Worm (Caenorhabditis elegans) whole organism, young adult: ENCODE measurements around the gene F10E9.1.

Experiments
- F39B2.1 ChIP-seq: fragments of 200-800 bp; sonication (Bioruptor generic); IDR thresholded peaks from 2 replicates; pipeline ENCODE4 v1.3.6; 2022; ENCODE audit warnings: missing genetic modification reagents, missing genetic modification characterization, missing compliant biosample characterization
- F52B5.7 ChIP-seq: sonication (generic microtip); optimal IDR thresholded peaks from 2 replicates; lab custom pipeline; 2016; ENCODE audit warnings: mild to moderate bottlenecking, missing genetic modification characterization, missing compliant biosample characterization
- Y53G8AR.9 ChIP-seq: fragments of 200-800 bp; sonication (Bioruptor generic); conservative IDR thresholded peaks from 2 replicates; pipeline ENCODE4 v1.3.6; 2022; ENCODE audit warnings: missing genetic modification reagents, missing genetic modification characterization, missing compliant biosample characterization
- ama-1 ChIP-seq, 3 experiments: fragments of 150-350 bp in 1 of 3; sonication (generic microtip) in 2 of 3; optimal IDR thresholded peaks; 2 replicates each; lab custom pipeline; 2014 to 2018; ENCODE audit warnings: missing biosample characterization in 2 of 3, missing genetic modification characterization in 2 of 3, missing genetic modification reagents in 2 of 3
- hmg-1.2 ChIP-seq: fragments of 200-800 bp; sonication (Bioruptor generic); IDR thresholded peaks from 2 replicates; pipeline ENCODE4 v1.3.6; 2022; ENCODE audit warnings: missing genetic modification reagents, missing genetic modification characterization, missing compliant biosample characterization
- lin-40 ChIP-seq: sonication (generic microtip); optimal IDR thresholded peaks from 2 replicates; lab custom pipeline; 2016; ENCODE audit warnings: missing genetic modification characterization, mild to moderate bottlenecking, missing compliant biosample characterization, missing genotype, missing genetic modification reagents
- lsl-1 ChIP-seq: fragments of 200-800 bp; sonication (Bioruptor generic); optimal IDR thresholded peaks from 2 replicates; lab custom pipeline; 2018; ENCODE audit warnings: mild to moderate bottlenecking, missing genetic modification characterization, moderate library complexity, missing compliant biosample characterization
- pbrm-1 ChIP-seq: fragments of 200-800 bp; sonication (Bioruptor generic); IDR thresholded peaks from 2 replicates; pipeline ENCODE4 v1.3.6; 2022; ENCODE audit warnings: missing genetic modification reagents, missing genetic modification characterization, missing compliant biosample characterization
- rcor-1 ChIP-seq: fragments of 200-800 bp; sonication (Bioruptor generic); IDR thresholded peaks from 2 replicates; pipeline ENCODE4 v1.3.6; 2022; ENCODE audit warnings: missing genetic modification reagents, missing genetic modification characterization, missing compliant biosample characterization
- unc-62 ChIP-seq: fragments of 150-350 bp; optimal IDR thresholded peaks from 2 replicates; lab custom pipeline; 2014; ENCODE audit warnings: missing biosample characterization, missing genetic modification reagents, missing genetic modification characterization
- ztf-25 ChIP-seq: fragments of 200-800 bp; sonication (Bioruptor generic); IDR thresholded peaks from 2 replicates; pipeline ENCODE4 v1.3.6; 2022; ENCODE audit warnings: missing genetic modification reagents, missing genetic modification characterization, missing compliant biosample characterization

DNA sequence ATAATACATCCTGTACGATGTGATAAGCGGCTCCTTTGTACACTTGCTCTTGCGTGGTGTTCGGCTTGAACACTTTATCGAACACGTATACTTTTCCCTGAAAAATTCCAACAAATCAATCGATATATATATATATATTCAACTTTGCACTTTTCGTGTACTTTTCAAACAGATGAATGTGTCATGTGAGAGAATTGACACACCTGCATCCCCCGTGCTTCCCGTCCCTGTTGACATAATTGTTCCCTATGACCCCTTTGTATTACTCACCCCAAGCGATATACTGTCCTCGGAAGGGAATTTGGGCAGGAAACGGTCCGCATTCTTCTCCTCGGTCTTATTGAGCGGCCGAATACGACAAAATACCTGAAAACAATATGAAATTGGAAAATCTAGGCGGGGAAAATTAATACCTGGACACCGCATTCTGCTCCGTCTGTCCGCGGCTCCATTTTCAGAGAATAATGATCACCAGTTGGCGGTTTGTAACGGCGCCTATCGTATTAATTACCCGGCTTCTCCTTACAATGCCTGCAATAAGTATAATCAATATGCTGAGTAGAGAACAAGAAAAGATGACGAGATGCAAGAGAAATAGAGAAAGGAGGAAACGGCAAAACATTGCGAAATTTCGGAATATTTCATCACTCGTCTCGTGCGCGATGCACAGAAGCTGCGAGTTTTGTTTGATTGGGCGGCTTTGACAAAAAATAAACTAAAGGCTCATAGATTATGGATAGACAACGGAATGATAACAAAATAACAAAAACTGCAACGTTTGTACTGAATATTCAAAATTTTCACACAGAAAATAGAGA is 31.9 kb downstream of the F10E9.1 start, which contains the start of gene unc-116:
- TF ChIP-seq pbrm-1 (GFP tag; lab: Robert Waterston, UW) (no peak), Y53G8AR.9 (GFP tag; lab: Robert Waterston, UW) (no peak), rcor-1 (no peak), hmg-1.2 (GFP tag; lab: Robert Waterston, UW) (peak; percentile 34; the same call in 1 of the 2 replicates), ama-1 (optimal IDR thresholded peaks at IDR 0.05; lab: Kevin White, UChicago) (no peak), ama-1 (GFP tag; optimal IDR thresholded peaks at IDR 0.05; lab: Kevin White, UChicago) (no peak), unc-62 (GFP tag; lab: Kevin White, UChicago) (no peak), F39B2.1 (GFP tag; lab: Robert Waterston, UW) (no peak), ztf-25 (GFP tag; lab: Robert Waterston, UW) (no peak), F52B5.7 (tag; lab: Kevin White, UChicago) (no peak), lsl-1 (GFP tag; lab: Kevin White, UChicago) (no peak), lin-40 (tag; lab: Kevin White, UChicago) (no peak)
